Fruit fly (Drosophila melanogaster) whole organism, wandering third instar larva: Measurements from ENCODE around the gene Ndae1.

ENCODE experiments used
- Abd-B ChIP-seq: fragments of >200 bp; optimal IDR thresholded peaks from 2 replicates; lab custom pipeline; 2017; ENCODE audit warnings: missing biosample characterization, missing genetic modification characterization
- CG9705 ChIP-seq: fragments of 200-800 bp; sonication (Bioruptor generic); optimal IDR thresholded peaks from 2 replicates; lab custom pipeline; 2018; ENCODE audit warnings: missing biosample characterization, mild to moderate bottlenecking, missing genetic modification characterization
- CrebA ChIP-seq: fragments of 200-800 bp; sonication (Bioruptor generic); optimal IDR thresholded peaks from 2 replicates; lab custom pipeline; 2016; ENCODE audit warnings: missing biosample characterization, mild to moderate bottlenecking, missing genetic modification characterization, borderline replicate concordance
- Dfd ChIP-seq: fragments of >200 bp; optimal IDR thresholded peaks from 2 replicates; lab custom pipeline; 2017; ENCODE audit warnings: missing biosample characterization, missing genetic modification characterization
- Dif ChIP-seq: fragments of 200-275, 200-300 bp; sonication (Bioruptor generic); optimal IDR thresholded peaks from 2 replicates; lab custom pipeline; 2018; ENCODE audit warnings: missing biosample characterization, missing genetic modification characterization; ENCODE audit not compliant: partially characterized antibody
- GATAd ChIP-seq: sonication (Bioruptor generic); optimal IDR thresholded peaks from 2 replicates; lab custom pipeline; 2016; ENCODE audit warnings: missing biosample characterization, missing genetic modification characterization
- HLH106 ChIP-seq: fragments of 200-800 bp; optimal IDR thresholded peaks from 3 replicates; lab custom pipeline; 2019; ENCODE audit warnings: missing biosample characterization, mild to moderate bottlenecking, missing genetic modification characterization, moderate library complexity
- Hnf4 ChIP-seq: fragments of 200-800 bp; sonication (Bioruptor generic); optimal IDR thresholded peaks from 2 replicates; lab custom pipeline; 2016; ENCODE audit warnings: missing biosample characterization, mild to moderate bottlenecking, missing genetic modification characterization
- Hr78 ChIP-seq: fragments of >200 bp; optimal IDR thresholded peaks from 2 replicates; lab custom pipeline; 2017; ENCODE audit warnings: missing biosample characterization, missing genetic modification characterization
- Hr83 ChIP-seq: fragments of 200-300 bp; sonication (Bioruptor generic); optimal IDR thresholded peaks from 2 replicates; lab custom pipeline; 2016; ENCODE audit warnings: missing biosample characterization, mild to moderate bottlenecking, missing genetic modification characterization, moderate library complexity; ENCODE audit not compliant: poor library complexity, severe bottlenecking
- Jra ChIP-seq: sonication (Bioruptor generic); optimal IDR thresholded peaks from 2 replicates; lab custom pipeline; 2016; ENCODE audit warnings: missing biosample characterization, missing genetic modification characterization
- Mio ChIP-seq: sonication (Bioruptor generic); optimal IDR thresholded peaks from 2 replicates; lab custom pipeline; 2016; ENCODE audit warnings: missing biosample characterization, missing genetic modification characterization
- Myc ChIP-seq: fragments of >200 bp; optimal IDR thresholded peaks from 2 replicates; lab custom pipeline; 2017
- N ChIP-seq: fragments of >200 bp; optimal IDR thresholded peaks from 2 replicates; lab custom pipeline; 2018; ENCODE audit warnings: missing biosample characterization, missing external identifiers, missing genetic modification characterization
- Rel ChIP-seq, 2 experiments: fragments of 200-800 bp; sonication (Bioruptor generic) in 1 of 2; optimal IDR thresholded peaks; 2 replicates in 1 of 2; 3 replicates in 1 of 2; lab custom pipeline; 2016 to 2019; ENCODE audit warnings: mild to moderate bottlenecking in 2 of 2, missing biosample characterization in 2 of 2, missing genetic modification characterization in 2 of 2, moderate library complexity in 1 of 2
- Sp1 ChIP-seq: fragments of 200-800 bp; sonication (Bioruptor generic); optimal IDR thresholded peaks from 3 replicates; lab custom pipeline; 2019; ENCODE audit warnings: missing biosample characterization, mild to moderate bottlenecking, missing genetic modification characterization, moderate library complexity
- Vsx2 ChIP-seq: fragments of 200-300, 225-300 bp; sonication (Bioruptor generic); optimal IDR thresholded peaks from 2 replicates; lab custom pipeline; 2018; ENCODE audit warnings: missing biosample characterization, missing genetic modification characterization; ENCODE audit not compliant: partially characterized antibody
- dl ChIP-seq, 2 experiments: fragments of 175-275, 200-275 bp in 1 of 2; fragments of 200-275 bp in 1 of 2; sonication (Bioruptor generic); optimal IDR thresholded peaks; lab custom pipeline; 2018; ENCODE audit warnings: mild to moderate bottlenecking in 2 of 2, missing biosample characterization in 2 of 2, missing genetic modification characterization in 2 of 2, moderate library complexity in 2 of 2; ENCODE audit not compliant: partially characterized antibody in 2 of 2, insufficient read depth in 1 of 2
- dmrt93B ChIP-seq: fragments of 200-800 bp; sonication (Bioruptor generic); optimal IDR thresholded peaks from 2 replicates; lab custom pipeline; 2018; ENCODE audit warnings: missing biosample characterization, mild to moderate bottlenecking, missing genetic modification characterization
- dsf ChIP-seq: sonication (Bioruptor generic); optimal IDR thresholded peaks from 2 replicates; lab custom pipeline; 2016; ENCODE audit warnings: missing biosample characterization, missing genetic modification characterization, borderline replicate concordance
- ey ChIP-seq: fragments of 200-800 bp; sonication (Bioruptor generic); optimal IDR thresholded peaks from 2 replicates; lab custom pipeline; 2016; ENCODE audit warnings: missing biosample characterization, missing genetic modification characterization
- foxo ChIP-seq, 2 experiments: fragments of 200-800 bp; sonication (Bioruptor generic); optimal IDR thresholded peaks; 2 replicates in 1 of 2; 3 replicates in 1 of 2; lab custom pipeline; 2016 to 2017; ENCODE audit warnings: missing biosample characterization in 2 of 2, missing genetic modification characterization in 2 of 2
- h ChIP-seq: fragments of 200-800 bp; sonication (Bioruptor generic); optimal IDR thresholded peaks from 3 replicates; lab custom pipeline; 2016; ENCODE audit warnings: missing biosample characterization, mild to moderate bottlenecking, missing genetic modification characterization
- jim ChIP-seq: fragments of 175-275, 200-325 bp; sonication (Bioruptor generic); optimal IDR thresholded peaks from 2 replicates; lab custom pipeline; 2016; ENCODE audit warnings: missing biosample characterization, mild to moderate bottlenecking, missing genetic modification characterization
- lola ChIP-seq: fragments of >200 bp; optimal IDR thresholded peaks from 2 replicates; lab custom pipeline; 2017; ENCODE audit warnings: missing biosample characterization, missing genetic modification characterization
- pan ChIP-seq: fragments of >200 bp; optimal IDR thresholded peaks from 2 replicates; lab custom pipeline; 2017
- psq ChIP-seq: fragments of 200-800 bp; sonication (Bioruptor generic); optimal IDR thresholded peaks from 3 replicates; lab custom pipeline; 2017; ENCODE audit warnings: missing biosample characterization, mild to moderate bottlenecking, missing genetic modification characterization, moderate library complexity
- rgr ChIP-seq: fragments of 200-800 bp; sonication (Bioruptor generic); optimal IDR thresholded peaks from 3 replicates; lab custom pipeline; 2016; ENCODE audit warnings: missing biosample characterization, mild to moderate bottlenecking, missing genetic modification characterization
- sage ChIP-seq: fragments of 200-800 bp; sonication (Bioruptor generic); optimal IDR thresholded peaks from 2 replicates; lab custom pipeline; 2016; ENCODE audit warnings: missing biosample characterization, mild to moderate bottlenecking, missing genetic modification characterization
- sv ChIP-seq: fragments of 200-800 bp; sonication (Bioruptor generic); optimal IDR thresholded peaks from 3 replicates; lab custom pipeline; 2016; ENCODE audit warnings: missing biosample characterization, missing genetic modification characterization
- tai ChIP-seq: sonication (Bioruptor generic); optimal IDR thresholded peaks from 2 replicates; lab custom pipeline; 2016; ENCODE audit warnings: missing biosample characterization, missing genetic modification characterization
- usp ChIP-seq: fragments of >200 bp; optimal IDR thresholded peaks from 2 replicates; lab custom pipeline; 2017; ENCODE audit warnings: missing biosample characterization, missing genetic modification characterization
- woc ChIP-seq: sonication (Bioruptor generic); optimal IDR thresholded peaks from 2 replicates; lab custom pipeline; 2016; ENCODE audit warnings: missing biosample characterization, mild to moderate bottlenecking, missing genetic modification characterization

The Ndae1 gene

DNA sequence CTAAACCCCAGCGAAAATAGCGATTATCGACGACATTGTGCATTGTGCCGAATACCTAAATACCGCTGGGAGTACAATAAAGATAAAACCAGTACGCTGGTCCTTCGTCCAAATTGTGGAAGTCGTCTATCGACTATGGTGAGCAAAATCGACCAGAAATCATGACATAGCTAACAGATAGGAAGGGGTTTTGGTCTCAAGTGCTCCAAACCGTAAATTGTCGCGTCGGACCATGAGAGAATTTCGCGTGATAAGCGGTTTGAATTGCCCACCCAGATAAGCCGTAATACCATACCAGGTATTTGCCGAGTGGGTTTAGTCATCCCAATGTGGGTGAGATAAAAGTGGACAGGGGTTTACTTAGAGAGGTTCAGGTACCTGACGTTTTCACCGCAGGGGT, 31.2 kb downstream of the Ndae1 start:
- TF ChIP-seq sage (GFP tag; lab: Kevin White, UChicago) (no peak), Dfd (GFP tag; lab: Kevin White, UChicago) (no peak), Abd-B (GFP tag; lab: Kevin White, UChicago) (no peak), pan (no peak), lola (GFP tag; lab: Kevin White, UChicago) (no peak), Sp1 (GFP tag; lab: Kevin White, UChicago) (no peak), Jra (GFP tag; lab: Kevin White, UChicago) (no peak), jim (GFP tag; lab: Kevin White, UChicago) (no peak), foxo (GFP tag; optimal IDR thresholded peaks at IDR 0.05; lab: Kevin White, UChicago) (peak in 1 of 2 experiments; percentile 5), rgr (GFP tag; lab: Kevin White, UChicago) (no peak), psq (GFP tag; lab: Kevin White, UChicago) (no peak), woc (no peak), CrebA (peak; percentile 14), h (GFP tag; lab: Kevin White, UChicago) (peak; percentile 27), HLH106 (tag; lab: Kevin White, UChicago) (no peak), tai (GFP tag; lab: Kevin White, UChicago) (no peak), Vsx2 (GFP tag; lab: Kevin White, UChicago) (no peak), Hr78 (GFP tag; lab: Kevin White, UChicago) (no peak), Myc (lab: Kevin White, UChicago) (no peak), ey (GFP tag; lab: Kevin White, UChicago) (no peak), Rel (GFP tag; optimal IDR thresholded peaks at IDR 0.05; lab: Kevin White, UChicago) (no peak), Rel (tag; optimal IDR thresholded peaks at IDR 0.05; lab: Kevin White, UChicago) (peak; percentile 44), sv (GFP tag; lab: Kevin White, UChicago) (no peak), Mio (GFP tag; lab: Kevin White, UChicago) (no peak)
- TF ChIP-seq, all 38 proteins: peak for 4

DNA sequence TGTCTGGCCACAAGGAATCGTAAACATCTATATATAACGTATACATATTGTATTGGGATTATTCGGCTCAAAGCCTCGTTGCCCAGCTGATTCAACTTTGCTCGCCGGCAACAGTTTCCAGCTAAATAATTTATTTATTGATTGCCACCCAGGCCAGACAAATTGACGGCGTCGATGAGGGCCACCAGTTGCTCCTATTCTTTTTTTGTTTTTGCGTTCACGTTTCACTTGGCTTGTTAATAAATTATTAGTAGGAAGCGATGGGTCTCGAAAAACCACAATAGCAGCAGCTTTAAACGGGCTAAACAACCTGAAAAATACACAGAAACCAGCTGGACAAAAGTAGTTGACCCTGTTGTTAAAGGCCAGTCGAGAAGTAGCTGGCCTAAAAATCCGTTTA, 32.1 kb downstream of the Ndae1 start:
- TF ChIP-seq GATAd (GFP tag; lab: Kevin White, UChicago) (no peak), Vsx2 (GFP tag; lab: Kevin White, UChicago) (no peak), woc (no peak), Myc (lab: Kevin White, UChicago) (no peak), dmrt93B (GFP tag; lab: Kevin White, UChicago) (no peak), foxo (GFP tag; optimal IDR thresholded peaks at IDR 0.05; lab: Kevin White, UChicago) (no peak), HLH106 (tag; lab: Kevin White, UChicago) (no peak), jim (GFP tag; lab: Kevin White, UChicago) (no peak), pan (no peak), Jra (GFP tag; lab: Kevin White, UChicago) (no peak), Rel (GFP tag; optimal IDR thresholded peaks at IDR 0.05; lab: Kevin White, UChicago) (no peak), Rel (tag; optimal IDR thresholded peaks at IDR 0.05; lab: Kevin White, UChicago) (no peak), Hr83 (GFP tag; lab: Kevin White, UChicago) (no peak), Mio (GFP tag; lab: Kevin White, UChicago) (no peak), dl (GFP tag; optimal IDR thresholded peaks at IDR 0.05; lab: Kevin White, UChicago; ENCODE audit: insufficient read depth in 1 of 2, partially characterized antibody in 2 of 2) (no peak), dsf (GFP tag; lab: Kevin White, UChicago) (no peak), Hr78 (GFP tag; lab: Kevin White, UChicago) (no peak), usp (GFP tag; lab: Kevin White, UChicago) (no peak), Abd-B (GFP tag; lab: Kevin White, UChicago) (no peak)

DNA sequence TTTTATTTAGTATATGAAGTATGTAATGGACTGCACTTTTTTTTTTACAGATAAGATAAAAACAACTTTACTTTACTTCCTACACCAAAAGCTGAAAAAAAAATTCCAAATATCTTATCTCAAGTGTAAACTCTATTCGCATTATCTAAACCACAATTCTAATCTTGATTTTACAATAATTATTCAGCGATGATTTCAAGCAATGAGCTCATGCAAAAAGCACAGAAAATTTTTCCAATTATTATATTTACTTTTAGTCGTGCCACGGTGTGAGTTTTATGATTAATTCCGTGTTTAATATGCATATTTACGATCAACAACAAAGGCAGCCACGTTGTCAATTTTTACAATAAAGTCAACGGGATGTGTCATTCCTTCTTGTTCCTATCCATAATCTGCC, 32.9 kb downstream of the Ndae1 start:
- TF ChIP-seq Jra (GFP tag; lab: Kevin White, UChicago), result no peak
- no peak for TF ChIP-seq jim (GFP tag; lab: Kevin White, UChicago)
- TF ChIP-seq Dif (GFP tag; lab: Kevin White, UChicago), result no peak
- TF ChIP-seq Rel (GFP tag; optimal IDR thresholded peaks at IDR 0.05; lab: Kevin White, UChicago), result no peak
- TF ChIP-seq Rel (tag; optimal IDR thresholded peaks at IDR 0.05; lab: Kevin White, UChicago), result no peak
- no peak for TF ChIP-seq Hnf4 (GFP tag; lab: Kevin White, UChicago)
- TF ChIP-seq Hr78 (GFP tag; lab: Kevin White, UChicago), result no peak
- no peak for TF ChIP-seq sage (GFP tag; lab: Kevin White, UChicago)
- no peak for TF ChIP-seq dsf (GFP tag; lab: Kevin White, UChicago)
- TF ChIP-seq N (GFP tag; lab: Kevin White, UChicago), result no peak
- TF ChIP-seq dl (GFP tag; optimal IDR thresholded peaks at IDR 0.05; lab: Kevin White, UChicago; ENCODE audit: insufficient read depth in 1 of 2, partially characterized antibody in 2 of 2), result no peak
- no peak for TF ChIP-seq Abd-B (GFP tag; lab: Kevin White, UChicago)
- TF ChIP-seq CG9705 (GFP tag; lab: Kevin White, UChicago), result no peak
